Worm (Caenorhabditis elegans): ENCODE data around the gene aakg-1.
A peak's percentile ranks its signal among the peaks of the same experiment; 100 is the strongest.

Gene aakg-1

ce11 chrIII:12575350-12576292 is at the start of gene aakg-1:
Gene aakg-1, minus strand, starts transcription at chrIII:12575401.
- TF ChIP-seq nhr-2 (tag; optimal IDR thresholded peaks at IDR 0.05) (peak; percentile 61), hlh-1 (tag; optimal IDR thresholded peaks at IDR 0.05) (peak; percentile 42), mep-1 (tag; optimal IDR thresholded peaks at IDR 0.05) (no peak), lin-13 (tag; optimal IDR thresholded peaks at IDR 0.05) (peak; percentile 30), unc-39 (tag; optimal IDR thresholded peaks at IDR 0.05) (no peak), nhr-28 (tag; optimal IDR thresholded peaks at IDR 0.05) (no peak), lsy-2 (tag; optimal IDR thresholded peaks at IDR 0.05) (peak; percentile 13), drap-1 (GFP tag; optimal IDR thresholded peaks at IDR 0.05) (peak; percentile 11)

ce11 chrIII:12624466-12624865 is 49.3 kb upstream of the aakg-1 start, which contains the start of gene gtf-2A2:
Gene gtf-2A2, plus strand, starts transcription at chrIII:12624766.
- no peak for TF ChIP-seq hlh-1 (tag; optimal IDR thresholded peaks at IDR 0.05)
- no peak for TF ChIP-seq nhr-237 (tag; optimal IDR thresholded peaks at IDR 0.05)
- no peak for TF ChIP-seq elt-3 (tag; optimal IDR thresholded peaks at IDR 0.05)
- TF ChIP-seq zip-8 (tag; optimal IDR thresholded peaks at IDR 0.05), result no peak
- TF ChIP-seq blmp-1 (tag; optimal IDR thresholded peaks at IDR 0.05), result no peak
- TF ChIP-seq ham-2 (GFP tag; optimal IDR thresholded peaks at IDR 0.05), result no peak
- TF ChIP-seq lin-32 (GFP tag; optimal IDR thresholded peaks at IDR 0.05), result no peak
- no peak for TF ChIP-seq mab-5 (tag; optimal IDR thresholded peaks at IDR 0.05)
- no peak for TF ChIP-seq drap-1 (GFP tag; optimal IDR thresholded peaks at IDR 0.05)
- no peak for TF ChIP-seq lin-13 (tag; optimal IDR thresholded peaks at IDR 0.05)
- no peak for TF ChIP-seq bed-3 (GFP tag; optimal IDR thresholded peaks at IDR 0.05)
- no peak for TF ChIP-seq ztf-11 (tag; optimal IDR thresholded peaks at IDR 0.05)
- TF ChIP-seq elt-1 (tag; optimal IDR thresholded peaks at IDR 0.05; ENCODE audit: borderline replicate concordance, insufficient read depth), result no peak
- TF ChIP-seq unc-62 (GFP tag; optimal IDR thresholded peaks at IDR 0.05), result no peak
- TF ChIP-seq unc-120 (tag; optimal IDR thresholded peaks at IDR 0.05; ENCODE audit: poor library complexity, severe bottlenecking), result no peak
- TF ChIP-seq pha-4 (tag; optimal IDR thresholded peaks at IDR 0.05), result no peak

- peak; percentile 18 for TF ChIP-seq mep-1 (tag; optimal IDR thresholded peaks at IDR 0.05)
- TF ChIP-seq ztf-11 (tag; optimal IDR thresholded peaks at IDR 0.05), result no peak
- TF ChIP-seq pha-4 (tag; optimal IDR thresholded peaks at IDR 0.05), result peak; percentile 72
- peak; percentile 9 for TF ChIP-seq nhr-237 (tag; optimal IDR thresholded peaks at IDR 0.05)
- TF ChIP-seq unc-120 (tag; optimal IDR thresholded peaks at IDR 0.05; ENCODE audit: poor library complexity, severe bottlenecking), result no peak
- peak; percentile 6 for TF ChIP-seq tbx-8 (GFP tag; optimal IDR thresholded peaks at IDR 0.05)
- no peak for TF ChIP-seq nhr-12 (tag; optimal IDR thresholded peaks at IDR 0.05)
- peak; percentile 73 for TF ChIP-seq ham-2 (GFP tag; optimal IDR thresholded peaks at IDR 0.05)
- no peak for TF ChIP-seq lin-13 (tag; optimal IDR thresholded peaks at IDR 0.05)
- peak; percentile 56 for TF ChIP-seq nhr-2 (tag; optimal IDR thresholded peaks at IDR 0.05)
- peak; percentile 77 for TF ChIP-seq unc-62 (GFP tag; optimal IDR thresholded peaks at IDR 0.05)
- peak; percentile 85 for TF ChIP-seq elt-1 (tag; optimal IDR thresholded peaks at IDR 0.05; ENCODE audit: borderline replicate concordance, insufficient read depth)
Observed at ce11 chrIII:12616990-12617393, 41.8 kb upstream of the aakg-1 start.

- TF ChIP-seq unc-62 (GFP tag; optimal IDR thresholded peaks at IDR 0.05) (no peak), ztf-11 (tag; optimal IDR thresholded peaks at IDR 0.05) (no peak), lsy-2 (tag; optimal IDR thresholded peaks at IDR 0.05) (no peak), hlh-1 (tag; optimal IDR thresholded peaks at IDR 0.05) (no peak), ceh-83 (GFP tag; optimal IDR thresholded peaks at IDR 0.05) (no peak), mls-2 (tag; optimal IDR thresholded peaks at IDR 0.05) (no peak), blmp-1 (tag; optimal IDR thresholded peaks at IDR 0.05) (no peak), ceh-43 (GFP tag; optimal IDR thresholded peaks at IDR 0.05) (peak; percentile 65), flh-1 (GFP tag; optimal IDR thresholded peaks at IDR 0.05) (no peak), elt-1 (tag; optimal IDR thresholded peaks at IDR 0.05; ENCODE audit: borderline replicate concordance, insufficient read depth) (no peak), mep-1 (tag; optimal IDR thresholded peaks at IDR 0.05) (no peak), cnd-1 (tag; optimal IDR thresholded peaks at IDR 0.05) (peak; percentile 67), snpc-4 (tag; optimal IDR thresholded peaks at IDR 0.05) (no peak), lin-32 (GFP tag; optimal IDR thresholded peaks at IDR 0.05) (no peak), tbx-8 (GFP tag; optimal IDR thresholded peaks at IDR 0.05) (peak; percentile 24), ces-1 (GFP tag; optimal IDR thresholded peaks at IDR 0.05) (peak; percentile 73), drap-1 (GFP tag; optimal IDR thresholded peaks at IDR 0.05) (no peak), ceh-39 (tag; optimal IDR thresholded peaks at IDR 0.05) (no peak), nhr-28 (tag; optimal IDR thresholded peaks at IDR 0.05) (no peak), pha-4 (tag; optimal IDR thresholded peaks at IDR 0.05) (no peak), lin-13 (tag; optimal IDR thresholded peaks at IDR 0.05) (no peak), sptf-1 (tag; optimal IDR thresholded peaks at IDR 0.05) (peak; percentile 34), elt-3 (tag; optimal IDR thresholded peaks at IDR 0.05) (no peak)
Observed at ce11 chrIII:12615859-12616439, 40.7 kb upstream of the aakg-1 start.
